Fruit fly (Drosophila melanogaster): ENCODE results near the gene Cyp4ac1.

DNA sequence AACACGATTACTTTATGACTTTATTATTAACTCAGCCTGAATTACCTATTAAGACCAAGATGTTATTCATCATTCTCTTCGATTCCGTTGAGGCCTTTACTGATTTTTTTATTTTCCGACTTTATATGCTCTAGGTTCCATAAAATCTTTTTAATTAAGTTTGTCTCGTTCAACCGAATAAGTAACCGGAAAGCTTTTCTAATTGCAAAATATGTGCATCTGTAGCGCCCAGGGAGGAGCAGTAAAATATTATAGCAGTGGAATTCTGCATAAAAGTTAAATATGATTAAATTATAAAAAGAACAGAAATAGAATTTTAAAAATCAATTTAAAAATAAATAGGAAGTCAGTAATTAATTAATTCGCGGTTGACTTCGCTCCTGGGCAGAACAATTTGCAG, 47.4 kb upstream of the Cyp4ac1 start, which contains the start of the genes CG14034 and TpnC25D:
- TF ChIP-seq CG15710 (tag; optimal IDR thresholded peaks at IDR 0.05), result no peak
- no peak for TF ChIP-seq CG32121 (GFP tag; IDR thresholded peaks at IDR 0.05)
- TF ChIP-seq fd96Ca (GFP tag; IDR thresholded peaks at IDR 0.05), result no peak
- no peak for TF ChIP-seq EcR (GFP tag; optimal IDR thresholded peaks at IDR 0.05)
- no peak for TF ChIP-seq CG34367 (tag; optimal IDR thresholded peaks at IDR 0.05)
- no peak for TF ChIP-seq CG9948 (tag; optimal IDR thresholded peaks at IDR 0.05)
- no peak for TF ChIP-seq CG4496 (GFP tag; IDR thresholded peaks at IDR 0.05)
- TF ChIP-seq gl (tag; optimal IDR thresholded peaks at IDR 0.05), result no peak
- no peak for TF ChIP-seq CG10348 (GFP tag; IDR thresholded peaks at IDR 0.05)
